Fruit fly (Drosophila melanogaster) whole organism, pupa: ENCODE results near the gene LIMK1.

Source experiments
- CG10348 ChIP-seq: fragments of 200-800 bp; sonication (Bioruptor generic); IDR thresholded peaks from 2 replicates; pipeline ENCODE4 v1.3.6; 2022; ENCODE audit warnings: missing biosample characterization, missing genetic modification characterization
- CG12605 ChIP-seq: fragments of 200-800 bp; sonication (Bioruptor generic); IDR thresholded peaks from 2 replicates; pipeline ENCODE4 v1.3.6; 2022; ENCODE audit warnings: missing biosample characterization, missing genetic modification characterization
- CG13204 ChIP-seq: fragments of 200-800 bp; sonication (Bioruptor generic); optimal IDR thresholded peaks from 2 replicates; lab custom pipeline; 2018; ENCODE audit warnings: missing biosample characterization, mild to moderate bottlenecking, missing genetic modification characterization, moderate library complexity
- CG14655 ChIP-seq: fragments of 200-800 bp; sonication (Bioruptor generic); optimal IDR thresholded peaks from 3 replicates; lab custom pipeline; 2017; ENCODE audit warnings: mild to moderate bottlenecking, missing biosample characterization, missing genetic modification reagents, missing genetic modification characterization
- CG15710 ChIP-seq: fragments of 200-800 bp; sonication (Bioruptor generic); optimal IDR thresholded peaks from 2 replicates; lab custom pipeline; 2018; ENCODE audit warnings: missing biosample characterization, mild to moderate bottlenecking, missing genetic modification characterization, moderate library complexity
- CG17806 ChIP-seq: fragments of 200-800 bp; sonication (Bioruptor generic); optimal IDR thresholded peaks from 2 replicates; lab custom pipeline; 2018; ENCODE audit warnings: missing biosample characterization, mild to moderate bottlenecking, missing genetic modification characterization, moderate library complexity
- CG32121 ChIP-seq: fragments of 200-800 bp; sonication (Bioruptor generic); IDR thresholded peaks from 2 replicates; pipeline ENCODE4 v1.3.6; 2022; ENCODE audit warnings: missing biosample characterization, missing genetic modification characterization
- CG34367 ChIP-seq: fragments of 200-800 bp; sonication (Bioruptor generic); optimal IDR thresholded peaks from 2 replicates; lab custom pipeline; 2018; ENCODE audit warnings: missing biosample characterization, mild to moderate bottlenecking, missing genetic modification characterization
- CG4496 ChIP-seq: fragments of 200-800 bp; sonication (Bioruptor generic); IDR thresholded peaks from 3 replicates; pipeline ENCODE4 v1.3.6; 2022; ENCODE audit warnings: missing biosample characterization, missing genetic modification characterization
- CG8159 ChIP-seq: fragments of 200-800 bp; sonication (Bioruptor generic); optimal IDR thresholded peaks from 3 replicates; lab custom pipeline; 2018; ENCODE audit warnings: missing biosample characterization, mild to moderate bottlenecking, missing genetic modification characterization, moderate library complexity
- CG8301 ChIP-seq: fragments of 200-800 bp; sonication (Bioruptor generic); optimal IDR thresholded peaks from 2 replicates; lab custom pipeline; 2018; ENCODE audit warnings: missing biosample characterization, mild to moderate bottlenecking, missing genetic modification characterization
- CG9948 ChIP-seq: fragments of 200-800 bp; sonication (Bioruptor generic); optimal IDR thresholded peaks from 2 replicates; lab custom pipeline; 2018; ENCODE audit warnings: missing biosample characterization, mild to moderate bottlenecking, missing genetic modification characterization, moderate library complexity
- D1 ChIP-seq: fragments of 200-800 bp; sonication (Bioruptor generic); optimal IDR thresholded peaks from 2 replicates; lab custom pipeline; 2018; ENCODE audit warnings: missing biosample characterization, mild to moderate bottlenecking, missing genetic modification characterization, moderate library complexity
- EcR ChIP-seq: fragments of 200-800 bp; sonication (Bioruptor generic); optimal IDR thresholded peaks from 3 replicates; lab custom pipeline; 2019; ENCODE audit warnings: missing biosample characterization, missing genetic modification characterization, mild to moderate bottlenecking, moderate library complexity, missing genetic modification reagents
- Ets98B ChIP-seq: fragments of 200-800 bp; sonication (Bioruptor generic); IDR thresholded peaks from 2 replicates; pipeline ENCODE4 v1.3.6; 2022; ENCODE audit warnings: missing biosample characterization, missing genetic modification characterization
- Pif1A ChIP-seq: fragments of 200-800 bp; sonication (Bioruptor generic); optimal IDR thresholded peaks from 3 replicates; lab custom pipeline; 2016; ENCODE audit warnings: missing biosample characterization, missing genetic modification characterization
- Pif1B ChIP-seq: fragments of 200-800 bp; sonication (Bioruptor generic); optimal IDR thresholded peaks from 3 replicates; lab custom pipeline; 2016; ENCODE audit warnings: missing biosample characterization, missing genetic modification characterization
- Snoo ChIP-seq: fragments of 200-800 bp; sonication (Bioruptor generic); optimal IDR thresholded peaks from 3 replicates; lab custom pipeline; 2017; ENCODE audit warnings: missing biosample characterization, mild to moderate bottlenecking, missing genetic modification characterization, inconsistent platforms
- fd96Ca ChIP-seq: fragments of 200-800 bp; sonication (Bioruptor generic); IDR thresholded peaks from 3 replicates; pipeline ENCODE4 v1.3.6; 2022; ENCODE audit warnings: missing biosample characterization, missing genetic modification characterization
- gl ChIP-seq: fragments of 200-800 bp; sonication (Bioruptor generic); optimal IDR thresholded peaks from 2 replicates; lab custom pipeline; 2018; ENCODE audit warnings: missing biosample characterization, mild to moderate bottlenecking, missing genetic modification characterization
- rn ChIP-seq: fragments of 200-800 bp; sonication (Bioruptor generic); IDR thresholded peaks from 2 replicates; pipeline ENCODE4 v1.3.6; 2022; ENCODE audit warnings: missing biosample characterization, missing genetic modification characterization

LIMK1 gene

dm6 chrX:12592121-12592466 is at the start of gene LIMK1:
Gene LIMK1, minus strand, starts transcription at chrX:12592193.
- TF ChIP-seq CG34367 (tag; lab: Kevin White, UChicago) (peak; percentile 12), CG13204 (GFP tag; lab: Kevin White, UChicago) (no peak)

dm6 chrX:12633992-12634391 is 42.0 kb upstream of the LIMK1 start:
- TF ChIP-seq fd96Ca (GFP tag; lab: Robert Waterston, UW) = no peak
- no peak for TF ChIP-seq CG12605
- no peak for TF ChIP-seq CG10348 (GFP tag; lab: Robert Waterston, UW)
- TF ChIP-seq CG34367 (tag; lab: Kevin White, UChicago) = no peak
- TF ChIP-seq Pif1B = no peak
- TF ChIP-seq Ets98B (GFP tag; lab: Robert Waterston, UW) = no peak
- TF ChIP-seq CG15710 = no peak
- no peak for TF ChIP-seq gl
- no peak for TF ChIP-seq CG8159 (tag; lab: Kevin White, UChicago)
- TF ChIP-seq CG17806 (tag; lab: Kevin White, UChicago) = no peak
- TF ChIP-seq rn = no peak
- no peak for TF ChIP-seq D1 (tag; lab: Kevin White, UChicago)
- no peak for TF ChIP-seq CG8301
- no peak for TF ChIP-seq CG13204 (GFP tag; lab: Kevin White, UChicago)
- no peak for TF ChIP-seq CG9948 (tag; lab: Kevin White, UChicago)
- no peak for TF ChIP-seq EcR (GFP tag; lab: Kevin White, UChicago)

DNA sequence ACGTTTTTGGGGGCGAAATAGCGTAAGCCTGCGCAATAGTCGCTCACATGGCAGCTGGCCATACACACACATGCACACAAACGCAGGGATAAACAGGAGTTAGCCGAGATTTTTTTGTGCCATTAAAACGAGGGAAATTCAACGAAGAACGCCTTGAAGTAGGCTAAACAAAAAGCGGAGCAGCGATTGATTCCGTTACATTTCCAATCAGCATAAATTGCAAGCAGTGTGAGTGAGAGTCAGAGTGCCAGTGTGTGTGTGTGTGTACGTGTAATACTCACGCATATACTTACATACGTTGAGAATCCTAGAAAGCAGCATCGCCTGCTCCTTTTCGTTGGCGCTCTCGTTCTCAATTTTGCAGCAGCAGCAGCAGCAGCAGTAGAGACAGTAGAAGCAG is 41.2 kb upstream of the LIMK1 start:
- TF ChIP-seq Pif1B (no peak), Pif1A (GFP tag; lab: Kevin White, UChicago) (no peak), CG34367 (tag; lab: Kevin White, UChicago) (no peak), CG9948 (tag; lab: Kevin White, UChicago) (no peak), EcR (GFP tag; lab: Kevin White, UChicago) (no peak), CG17806 (tag; lab: Kevin White, UChicago) (no peak), CG32121 (GFP tag; lab: Robert Waterston, UW) (no peak), CG8159 (tag; lab: Kevin White, UChicago) (no peak), CG10348 (GFP tag; lab: Robert Waterston, UW) (no peak), gl (no peak), CG15710 (no peak), Snoo (no peak), fd96Ca (GFP tag; lab: Robert Waterston, UW) (no peak), CG14655 (GFP tag; lab: Kevin White, UChicago) (no peak), D1 (tag; lab: Kevin White, UChicago) (no peak), CG12605 (no peak), CG4496 (GFP tag; lab: Robert Waterston, UW) (no peak), rn (no peak), CG8301 (no peak), CG13204 (GFP tag; lab: Kevin White, UChicago) (no peak)

- TF ChIP-seq rn = no peak
- TF ChIP-seq gl = no peak
- no peak for TF ChIP-seq Snoo
- TF ChIP-seq CG4496 (GFP tag; lab: Robert Waterston, UW) = no peak
- TF ChIP-seq D1 (tag; lab: Kevin White, UChicago) = no peak
- TF ChIP-seq CG15710 = no peak
- TF ChIP-seq Ets98B (GFP tag; lab: Robert Waterston, UW) = no peak
- no peak for TF ChIP-seq Pif1A (GFP tag; lab: Kevin White, UChicago)
- no peak for TF ChIP-seq CG13204 (GFP tag; lab: Kevin White, UChicago)
- no peak for TF ChIP-seq CG9948 (tag; lab: Kevin White, UChicago)
- TF ChIP-seq, all 21 proteins: peak for 0
Observed at dm6 chrX:12632157-12632422, 40.1 kb upstream of the LIMK1 start.

DNA sequence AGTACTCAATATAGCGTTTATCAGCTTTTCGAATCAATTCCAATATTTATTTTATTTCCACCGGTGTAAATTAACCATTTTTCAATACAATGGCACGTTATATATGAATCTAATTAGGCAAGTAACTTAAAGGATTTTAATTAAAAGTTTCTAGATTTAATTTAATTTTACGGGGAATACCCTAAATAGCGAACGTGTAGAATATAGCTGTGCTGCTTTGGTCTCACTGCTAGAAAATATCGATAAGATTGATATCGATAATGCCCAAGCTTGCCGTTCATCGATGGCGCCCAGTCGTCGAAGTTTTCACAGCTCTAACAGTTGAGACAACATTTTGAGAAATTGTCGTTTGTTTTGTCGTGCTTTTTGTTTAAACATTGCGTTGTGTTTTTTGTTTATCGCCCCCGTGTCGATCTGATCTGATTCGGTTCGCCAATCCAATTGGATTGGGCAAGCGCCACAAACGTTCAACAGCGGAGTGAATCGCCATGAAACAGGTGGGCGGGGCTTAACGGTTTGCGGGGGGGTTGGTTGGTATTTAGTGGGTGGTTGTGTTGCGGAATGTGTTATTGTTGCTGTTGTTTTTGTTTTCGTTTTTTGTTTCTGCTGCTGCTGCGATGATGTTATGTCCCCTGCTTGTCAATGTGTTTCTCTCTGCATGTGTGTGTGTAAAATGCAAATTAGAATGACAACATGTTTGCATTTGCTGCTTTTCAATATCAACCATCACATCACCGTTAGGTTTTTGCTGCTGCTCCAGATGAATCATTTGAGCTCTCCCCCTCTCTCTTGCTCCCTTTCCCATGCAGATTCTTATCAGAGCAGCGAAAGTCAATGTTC is 39.5 kb upstream of the LIMK1 start, which contains the start of gene Tomosyn:
TSS of gene Tomosyn (plus strand) at position 289 of the 840 bp plus-strand sequence.
- TF ChIP-seq fd96Ca (GFP tag; lab: Robert Waterston, UW) (no peak), Ets98B (GFP tag; lab: Robert Waterston, UW) (0 out of 2 replicates have a peak, but pooled peaks have one; percentile 14), CG32121 (GFP tag; lab: Robert Waterston, UW) (no peak), EcR (GFP tag; lab: Kevin White, UChicago) (peak; percentile 35), CG15710 (peak; percentile 23), CG9948 (tag; lab: Kevin White, UChicago) (no peak)
- TF ChIP-seq, all 21 proteins: peak for 3

- TF ChIP-seq gl (peak; percentile 6), Snoo (peak; percentile 75), Ets98B (GFP tag; lab: Robert Waterston, UW) (no peak; the same call in 1 of the 2 replicates), CG15710 (peak; percentile 80), CG32121 (GFP tag; lab: Robert Waterston, UW) (no peak; the same call in 1 of the 2 replicates), CG14655 (GFP tag; lab: Kevin White, UChicago) (peak; percentile 82), Pif1B (peak; percentile 66), CG4496 (GFP tag; lab: Robert Waterston, UW) (peak; percentile 44; the same call in 1 of the 3 replicates), CG9948 (tag; lab: Kevin White, UChicago) (peak; percentile 74), rn (no peak), CG8301 (peak; percentile 67), CG10348 (GFP tag; lab: Robert Waterston, UW) (no peak), CG8159 (tag; lab: Kevin White, UChicago) (peak; percentile 82), CG13204 (GFP tag; lab: Kevin White, UChicago) (peak; percentile 4), CG34367 (tag; lab: Kevin White, UChicago) (peak; percentile 58), CG17806 (tag; lab: Kevin White, UChicago) (peak; percentile 69), CG12605 (peak; percentile 43; the same call in 1 of the 2 replicates), Pif1A (GFP tag; lab: Kevin White, UChicago) (no peak), D1 (tag; lab: Kevin White, UChicago) (peak; percentile 4), fd96Ca (GFP tag; lab: Robert Waterston, UW) (peak; percentile 66; the same call in 2 of the 3 replicates), EcR (GFP tag; lab: Kevin White, UChicago) (no peak)
Observed at dm6 chrX:12629564-12629963, 37.6 kb upstream of the LIMK1 start, which contains the start of the genes Aven and CG2540. Gene Aven, minus strand, starts transcription at chrX:12629640. Gene CG2540, plus strand, starts transcription at chrX:12629878.
